Fruit fly (Drosophila melanogaster): Measurements from ENCODE around the gene unc-13.

dm6 chr4:824043-824442 lies 88.1 kb downstream of the unc-13 start:
- no peak for TF ChIP-seq CTCF (optimal IDR thresholded peaks at IDR 0.05)
- TF ChIP-seq CG8478 (optimal IDR thresholded peaks at IDR 0.05) = no peak

Measured in S2 (cell line).